Worm (Caenorhabditis elegans) whole organism, late embryonic: ENCODE measurements around the gene C50D2.7.
"Not testable (repeated sequence)": the region's sequence is repeated elsewhere in the genome, so short reads cannot be mapped to it uniquely, and the experiment has no call there.

Source experiments
- C08G9.2 ChIP-seq: sonication (generic microtip); optimal IDR thresholded peaks from 2 replicates; lab custom pipeline; 2016; ENCODE audit warnings: mild to moderate bottlenecking, missing genetic modification characterization, moderate library complexity, missing compliant biosample characterization
- ahr-1 ChIP-seq: sonication (generic microtip); optimal IDR thresholded peaks from 2 replicates; lab custom pipeline; 2016; ENCODE audit warnings: missing genetic modification characterization, missing compliant biosample characterization
- ceh-14 ChIP-seq: sonication (generic microtip); optimal IDR thresholded peaks from 2 replicates; lab custom pipeline; 2016; ENCODE audit warnings: missing genotype, missing genetic modification characterization, missing compliant biosample characterization
- ceh-2 ChIP-seq: sonication (generic microtip); optimal IDR thresholded peaks from 2 replicates; lab custom pipeline; 2016; ENCODE audit warnings: missing genotype, missing genetic modification characterization, missing compliant biosample characterization
- ceh-24 ChIP-seq: sonication (generic microtip); optimal IDR thresholded peaks from 2 replicates; lab custom pipeline; 2016; ENCODE audit warnings: mild to moderate bottlenecking, missing genetic modification characterization, missing compliant biosample characterization
- ceh-30 ChIP-seq: fragments of 150-350 bp; optimal IDR thresholded peaks from 2 replicates; lab custom pipeline; 2014; ENCODE audit warnings: missing biosample characterization, missing genetic modification characterization
- ceh-6 ChIP-seq: fragments of 200-800 bp; sonication (Bioruptor generic); optimal IDR thresholded peaks from 2 replicates; lab custom pipeline; 2018; ENCODE audit warnings: mild to moderate bottlenecking, missing genetic modification characterization, missing compliant biosample characterization
- ceh-9 ChIP-seq: sonication (generic microtip); optimal IDR thresholded peaks from 2 replicates; lab custom pipeline; 2016; ENCODE audit warnings: mild to moderate bottlenecking, missing genetic modification characterization, inconsistent platforms, missing compliant biosample characterization
- dmd-4 ChIP-seq: sonication (generic microtip); optimal IDR thresholded peaks from 2 replicates; lab custom pipeline; 2016; ENCODE audit warnings: borderline replicate concordance, missing genetic modification characterization, missing compliant biosample characterization
- dve-1 ChIP-seq: sonication (generic microtip); optimal IDR thresholded peaks from 2 replicates; lab custom pipeline; 2017; ENCODE audit warnings: antibody characterized with exemption, mild to moderate bottlenecking, missing genetic modification characterization, missing compliant biosample characterization
- elt-2 ChIP-seq: sonication (generic microtip); optimal IDR thresholded peaks from 2 replicates; lab custom pipeline; 2016; ENCODE audit warnings: missing genetic modification reagents, missing genetic modification characterization, missing compliant biosample characterization
- fax-1 ChIP-seq: sonication (generic microtip); optimal IDR thresholded peaks from 2 replicates; lab custom pipeline; 2016; ENCODE audit warnings: missing genotype, missing genetic modification characterization, missing compliant biosample characterization
- fkh-10 ChIP-seq: fragments of 150-350 bp; optimal IDR thresholded peaks from 2 replicates; lab custom pipeline; 2014; ENCODE audit warnings: missing biosample characterization, missing genetic modification reagents, missing genetic modification characterization
- fkh-6 ChIP-seq: sonication (generic microtip); optimal IDR thresholded peaks from 2 replicates; lab custom pipeline; 2016; ENCODE audit warnings: missing genetic modification characterization, missing compliant biosample characterization
- hlh-13 ChIP-seq: fragments of 200-800 bp; sonication (Bioruptor generic); optimal IDR thresholded peaks from 2 replicates; lab custom pipeline; 2018; ENCODE audit warnings: mild to moderate bottlenecking, missing genetic modification characterization, missing compliant biosample characterization
- hlh-8 ChIP-seq: sonication (generic microtip); optimal IDR thresholded peaks from 2 replicates; lab custom pipeline; 2016; ENCODE audit warnings: missing genotype, missing genetic modification characterization, missing compliant biosample characterization
- nfya-1 ChIP-seq: sonication (generic microtip); optimal IDR thresholded peaks from 2 replicates; lab custom pipeline; 2017; ENCODE audit warnings: missing genetic modification characterization, mild to moderate bottlenecking, missing compliant biosample characterization, antibody characterized with exemption, moderate library complexity
- pat-9 ChIP-seq: fragments of 200-800 bp; sonication (Bioruptor generic); optimal IDR thresholded peaks from 2 replicates; lab custom pipeline; 2018; ENCODE audit warnings: mild to moderate bottlenecking, missing genetic modification characterization, moderate library complexity, missing compliant biosample characterization
- pax-1 ChIP-seq: fragments of 150-350 bp; optimal IDR thresholded peaks from 2 replicates; lab custom pipeline; 2014; ENCODE audit warnings: missing biosample characterization, missing genetic modification characterization
- ref-2 ChIP-seq: sonication (generic microtip); optimal IDR thresholded peaks from 2 replicates; lab custom pipeline; 2016; ENCODE audit warnings: missing genetic modification characterization, missing compliant biosample characterization
- rnt-1 ChIP-seq: sonication (generic microtip); optimal IDR thresholded peaks from 2 replicates; lab custom pipeline; 2016; ENCODE audit warnings: missing genetic modification characterization, missing compliant biosample characterization
- sdc-2 ChIP-seq: sonication (generic microtip); optimal IDR thresholded peaks from 2 replicates; lab custom pipeline; 2016; ENCODE audit warnings: missing genotype, missing genetic modification characterization, missing compliant biosample characterization
- tbx-7 ChIP-seq: sonication (generic microtip); optimal IDR thresholded peaks from 2 replicates; lab custom pipeline; 2016; ENCODE audit warnings: missing genotype, missing genetic modification characterization, missing compliant biosample characterization
- ttx-3 ChIP-seq: sonication (generic microtip); optimal IDR thresholded peaks from 2 replicates; lab custom pipeline; 2016; ENCODE audit warnings: missing genetic modification reagents, missing genetic modification characterization, missing compliant biosample characterization
- unc-3 ChIP-seq, 2 experiments: fragments of 200-800 bp in 1 of 2; sonication (Bioruptor generic) in 1 of 2; sonication (generic microtip) in 1 of 2; conservative IDR thresholded peaks in 1 of 2; optimal IDR thresholded peaks in 1 of 2; 2 replicates each; pipeline versions ENCODE4 v1.3.6 to Lab custom; 2016 to 2022; ENCODE audit warnings: missing compliant biosample characterization in 2 of 2, missing genetic modification characterization in 2 of 2, missing genetic modification reagents in 1 of 2
- unc-42 ChIP-seq: sonication (generic microtip); optimal IDR thresholded peaks from 2 replicates; lab custom pipeline; 2016; ENCODE audit warnings: missing genotype, missing genetic modification characterization, missing compliant biosample characterization
- unc-55 ChIP-seq: sonication (generic microtip); optimal IDR thresholded peaks from 2 replicates; lab custom pipeline; 2017; ENCODE audit warnings: missing biosample characterization, missing genetic modification reagents, missing genetic modification characterization
- unc-86 ChIP-seq: sonication (generic microtip); optimal IDR thresholded peaks from 2 replicates; lab custom pipeline; 2016; ENCODE audit warnings: missing genetic modification characterization, missing compliant biosample characterization
- zip-5 ChIP-seq: sonication (generic microtip); optimal IDR thresholded peaks from 2 replicates; lab custom pipeline; 2016; ENCODE audit warnings: missing genetic modification characterization, missing compliant biosample characterization

The C50D2.7 gene

DNA sequence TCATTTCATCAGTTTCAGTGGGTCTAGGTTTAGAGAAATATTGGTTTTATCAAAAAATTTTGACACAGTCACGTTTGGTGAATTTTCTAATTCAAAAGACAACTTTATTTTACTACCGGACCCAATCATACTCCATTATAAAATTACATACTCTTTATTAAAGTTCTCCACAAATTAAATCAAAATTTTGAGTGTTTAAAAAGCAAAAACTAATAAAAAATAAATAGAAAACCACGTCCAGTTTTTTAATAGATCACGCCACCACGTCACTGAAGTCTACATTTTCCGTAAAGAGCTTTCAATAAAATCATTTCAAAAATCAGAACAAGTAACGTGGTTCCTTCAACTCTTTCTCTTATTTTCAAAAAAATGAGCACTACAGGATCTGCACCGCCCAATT lies 10.8 kb upstream of the C50D2.7 start, which contains the start of gene txt-1:
txt-1 (plus strand) TSS at position 301 of the 400 bp plus-strand sequence.
- TF ChIP-seq ceh-24 (tag; lab: Kevin White, UChicago) (no peak), unc-86 (no peak), zip-5 (tag; lab: Kevin White, UChicago) (no peak), hlh-13 (no peak), pax-1 (tag; lab: Kevin White, UChicago) (no peak)

DNA sequence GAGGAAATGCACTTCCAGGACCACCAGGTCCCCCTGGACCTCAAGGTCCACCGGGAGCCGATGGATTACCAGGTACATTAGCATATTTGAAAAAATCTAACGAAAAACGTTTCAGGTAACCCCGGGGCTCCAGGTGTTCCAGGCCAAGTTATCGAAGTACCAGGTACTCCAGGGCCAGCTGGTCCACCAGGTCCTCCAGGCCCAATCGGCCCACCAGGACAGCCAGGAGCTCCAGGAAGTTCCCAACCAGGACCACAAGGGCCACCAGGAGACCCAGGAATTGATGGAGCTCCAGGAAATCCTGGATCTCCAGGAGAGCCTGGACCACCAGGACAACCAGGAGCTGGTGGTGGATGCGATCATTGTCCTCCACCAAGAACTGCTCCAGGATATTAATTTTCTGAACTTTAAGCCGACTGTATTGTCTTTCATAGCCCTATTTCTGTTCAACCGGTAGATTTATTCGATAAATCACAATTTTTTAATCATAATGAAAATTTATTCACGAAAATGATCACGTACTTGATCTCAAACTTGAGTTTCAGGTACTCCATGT lies 10.3 kb upstream of the C50D2.7 start:
- TF ChIP-seq fax-1 (tag; lab: Kevin White, UChicago) = no peak
- TF ChIP-seq fkh-6 (tag; lab: Kevin White, UChicago) = no peak
- TF ChIP-seq nfya-1 (tag; lab: Kevin White, UChicago) = no peak
- TF ChIP-seq dmd-4 (tag; lab: Kevin White, UChicago) = no peak

DNA sequence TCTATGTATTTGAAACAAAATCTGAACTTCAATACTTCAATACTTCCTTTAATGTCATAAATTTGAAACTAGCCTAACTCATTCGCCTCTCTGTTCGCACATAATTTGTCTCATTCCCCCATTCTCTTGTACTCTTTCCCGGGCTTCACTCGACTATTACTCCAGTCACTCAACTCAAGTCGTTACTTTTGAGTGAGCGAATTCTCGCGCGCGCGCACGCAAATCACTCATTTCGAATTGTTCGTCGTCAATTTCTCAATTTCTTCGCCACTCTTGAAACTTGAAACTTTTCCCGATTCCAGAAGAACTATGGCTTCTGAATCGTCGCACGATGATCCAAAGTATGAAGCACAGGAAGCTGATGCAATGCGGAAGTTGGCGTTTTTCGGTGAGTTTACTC lies 9.2 kb upstream of the C50D2.7 start, which contains the start of gene col-68:
col-68 (plus strand) TSS at position 301 of the 400 bp plus-strand sequence.
- no peak for TF ChIP-seq tbx-7 (tag; lab: Kevin White, UChicago)
- TF ChIP-seq ahr-1 = no peak
- TF ChIP-seq dve-1 (tag; lab: Kevin White, UChicago) = no peak
- TF ChIP-seq ceh-30 (tag; lab: Kevin White, UChicago) = no peak

- TF ChIP-seq ref-2 (tag; lab: Kevin White, UChicago) (no peak), ceh-24 (tag; lab: Kevin White, UChicago) (no peak), ceh-9 (tag; lab: Kevin White, UChicago) (no peak), pat-9 (tag; lab: Kevin White, UChicago) (no peak), ceh-14 (no peak), ceh-2 (tag; lab: Kevin White, UChicago) (no peak), ttx-3 (tag; lab: Kevin White, UChicago) (no peak), fkh-10 (no peak), unc-86 (no peak), rnt-1 (tag; lab: Kevin White, UChicago) (no peak), ceh-6 (GFP tag; lab: Kevin White, UChicago) (no peak)
- TF ChIP-seq, all 69 proteins: peak for 0
Measured at ce11 chrII:101176-101575, 6.1 kb upstream of the C50D2.7 start.

DNA sequence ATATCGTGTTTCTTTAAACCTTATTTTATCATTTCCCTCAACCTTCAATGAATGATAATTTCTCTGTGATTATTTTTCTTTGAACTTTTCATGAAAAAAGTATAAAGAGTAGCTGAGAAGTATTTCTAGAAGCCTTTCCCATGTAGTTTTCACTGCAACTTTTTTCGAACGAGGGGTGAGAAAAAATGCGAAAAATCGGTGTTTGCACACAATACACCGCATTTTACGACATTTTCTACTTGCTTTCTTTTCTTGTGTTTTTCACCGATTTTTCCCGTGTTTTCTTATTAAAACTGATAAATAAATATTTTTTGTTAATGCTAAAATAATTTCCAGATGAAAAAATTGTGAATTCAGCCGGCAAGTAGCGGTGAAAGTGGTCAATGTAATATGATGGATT lies 3.8 kb upstream of the C50D2.7 start, which contains the start of gene C50D2.10:
C50D2.10 (plus strand) TSS at position 245 of the 400 bp plus-strand sequence.
- not testable (repeated sequence) for TF ChIP-seq unc-3 (GFP tag; conservative IDR thresholded peaks at IDR 0.05; lab: Robert Waterston, UW); unc-3 (tag; optimal IDR thresholded peaks at IDR 0.05; lab: Kevin White, UChicago); C08G9.2; ceh-24 (tag; lab: Kevin White, UChicago)

DNA sequence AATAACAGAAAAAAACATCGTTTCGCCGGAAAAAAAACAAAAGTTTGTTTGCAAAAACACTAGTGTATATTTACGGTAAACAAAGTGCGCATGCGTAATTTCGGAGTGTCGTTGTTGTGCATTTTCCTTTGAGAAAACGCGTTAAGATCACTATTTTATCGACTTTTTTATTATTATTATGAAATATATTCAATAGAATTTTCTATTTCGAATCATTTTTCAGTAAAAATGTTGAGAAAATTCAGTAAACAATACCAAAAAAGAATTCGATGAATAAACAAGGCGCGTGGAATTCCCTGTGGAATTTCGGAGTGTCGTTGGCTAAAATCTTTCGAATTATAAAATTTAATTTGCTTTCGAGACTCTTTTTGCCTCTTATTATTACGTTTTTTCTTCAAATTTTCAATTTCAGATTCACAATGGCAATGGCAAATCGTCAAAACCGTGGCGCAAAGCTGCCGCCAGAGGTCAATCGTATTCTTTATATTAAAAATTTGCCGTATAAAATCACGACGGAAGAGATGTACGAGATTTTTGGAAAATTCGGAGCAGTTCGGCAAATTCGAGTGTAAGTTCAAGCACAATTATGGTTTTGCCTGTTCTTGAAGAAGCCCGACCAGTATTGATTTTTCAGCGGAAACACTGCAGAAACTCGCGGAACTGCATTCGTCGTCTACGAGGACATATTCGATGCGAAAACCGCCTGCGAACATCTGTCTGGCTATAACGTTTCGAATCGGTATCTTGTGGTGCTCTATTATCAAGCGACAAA lies 3.1 kb upstream of the C50D2.7 start, which contains the start of the genes luc-7L3 and sftb-6:
luc-7L3 (minus strand) TSS at position 36 of the 772 bp plus-strand sequence.
sftb-6 (plus strand) TSS at position 413 of the 772 bp plus-strand sequence.
- TF ChIP-seq unc-42 (tag; lab: Kevin White, UChicago) = peak; percentile 30
- peak; percentile 12 for TF ChIP-seq unc-55 (GFP tag; lab: Kevin White, UChicago)
- no peak for TF ChIP-seq unc-3 (GFP tag; conservative IDR thresholded peaks at IDR 0.05; lab: Robert Waterston, UW)
- TF ChIP-seq unc-3 (tag; optimal IDR thresholded peaks at IDR 0.05; lab: Kevin White, UChicago) = peak; percentile 76
- no peak for TF ChIP-seq zip-5 (tag; lab: Kevin White, UChicago)
- peak; percentile 14 for TF ChIP-seq pax-1 (tag; lab: Kevin White, UChicago)
- no peak for TF ChIP-seq hlh-8 (tag; lab: Kevin White, UChicago)
- peak; percentile 43 for TF ChIP-seq elt-2 (tag; lab: Kevin White, UChicago)
- no peak for TF ChIP-seq ceh-9 (tag; lab: Kevin White, UChicago)
- TF ChIP-seq sdc-2 (tag; lab: Kevin White, UChicago) = no peak
